Worm (Caenorhabditis elegans): Measurements from ENCODE around the gene R01H2.8.

DNA sequence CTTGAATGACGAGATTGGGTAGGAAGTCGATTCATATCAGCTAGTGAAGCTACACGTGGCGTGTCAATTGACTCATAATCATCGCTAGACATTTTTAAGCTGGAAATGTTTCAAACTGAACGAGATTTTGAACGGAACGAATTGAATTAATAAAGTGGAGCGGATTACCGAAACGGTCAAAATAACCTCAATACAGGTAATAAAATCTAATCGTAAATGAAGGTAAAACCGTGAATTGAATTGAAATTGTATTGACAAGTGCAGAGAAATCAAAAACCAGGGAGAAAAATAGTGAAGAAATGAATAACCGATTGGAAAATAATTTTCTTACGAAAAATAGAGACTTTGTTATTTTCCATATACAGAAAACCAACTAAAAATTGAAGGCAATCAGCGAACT is 39.8 kb upstream of the R01H2.8 start, which contains the start of gene cyk-1:
- TF ChIP-seq ceh-16 (tag; optimal IDR thresholded peaks at IDR 0.05) (no peak), unc-39 (tag; optimal IDR thresholded peaks at IDR 0.05) (no peak), unc-62 (GFP tag; optimal IDR thresholded peaks at IDR 0.05) (no peak), nhr-11 (tag; optimal IDR thresholded peaks at IDR 0.05) (no peak), ZK546.5 (tag; optimal IDR thresholded peaks at IDR 0.05) (no peak), aly-2 (tag; optimal IDR thresholded peaks at IDR 0.05) (no peak), nfya-1 (tag; optimal IDR thresholded peaks at IDR 0.05; ENCODE audit: insufficient read depth) (no peak), nhr-28 (tag; optimal IDR thresholded peaks at IDR 0.05) (no peak), nhr-76 (tag; optimal IDR thresholded peaks at IDR 0.05) (no peak), pqm-1 (tag; optimal IDR thresholded peaks at IDR 0.05) (no peak), ama-1 (optimal IDR thresholded peaks at IDR 0.05) (no peak), elt-3 (tag; optimal IDR thresholded peaks at IDR 0.05) (no peak), pha-4 (tag; optimal IDR thresholded peaks at IDR 0.05) (no peak), lin-39 (tag; optimal IDR thresholded peaks at IDR 0.05) (no peak)

All from whole organism, L3 larva.